Fruit fly (Drosophila melanogaster) whole organism, embryonic: ENCODE measurements around the gene dsf.

ENCODE experiments used
- Atf-2 ChIP-seq: fragments of 200-800 bp; sonication (Bioruptor generic); optimal IDR thresholded peaks from 2 replicates; lab custom pipeline; 2016; ENCODE audit warnings: missing biosample characterization, missing genetic modification characterization
- CG10267 ChIP-seq: fragments of 200-800 bp; sonication (Bioruptor generic); optimal IDR thresholded peaks from 2 replicates; lab custom pipeline; 2018; ENCODE audit warnings: missing biosample characterization, mild to moderate bottlenecking, missing genetic modification characterization, moderate library complexity
- CG10321 ChIP-seq: fragments of 200-800 bp; sonication (Bioruptor generic); IDR thresholded peaks from 2 replicates; pipeline ENCODE4 v1.3.6; 2022; ENCODE audit warnings: missing biosample characterization, missing genetic modification characterization
- CG11456 ChIP-seq: fragments of 200-800 bp; sonication (Bioruptor generic); IDR thresholded peaks from 3 replicates; pipeline ENCODE4 v1.3.6; 2022; ENCODE audit warnings: missing biosample characterization, missing genetic modification characterization
- CG13775 ChIP-seq: fragments of 200-800 bp; sonication (Bioruptor generic); optimal IDR thresholded peaks from 3 replicates; lab custom pipeline; 2017; ENCODE audit warnings: missing biosample characterization, mild to moderate bottlenecking, missing genetic modification characterization
- CG14050 ChIP-seq: fragments of 200-800 bp; sonication (Bioruptor generic); IDR thresholded peaks from 3 replicates; pipeline ENCODE4 v1.3.6; 2022; ENCODE audit warnings: missing biosample characterization, missing genetic modification characterization
- CG15601 ChIP-seq: fragments of 200-800 bp; sonication (Bioruptor generic); optimal IDR thresholded peaks from 3 replicates; lab custom pipeline; 2019; ENCODE audit warnings: missing biosample characterization, mild to moderate bottlenecking, missing genetic modification characterization, moderate library complexity
- CG1602 ChIP-seq: fragments of 200-800 bp; sonication (Bioruptor generic); optimal IDR thresholded peaks from 3 replicates; lab custom pipeline; 2016; ENCODE audit warnings: missing biosample characterization, missing genetic modification characterization
- CG16863 ChIP-seq: fragments of 200-800 bp; sonication (Bioruptor generic); optimal IDR thresholded peaks from 3 replicates; lab custom pipeline; 2016; ENCODE audit warnings: missing biosample characterization, missing genetic modification characterization
- CG1792 ChIP-seq: fragments of 200-800 bp; sonication (Bioruptor generic); optimal IDR thresholded peaks from 2 replicates; lab custom pipeline; 2016; ENCODE audit warnings: missing biosample characterization, missing genetic modification characterization
- CG18764 ChIP-seq: fragments of 200-800 bp; sonication (Bioruptor generic); optimal IDR thresholded peaks from 3 replicates; lab custom pipeline; 2016; ENCODE audit warnings: missing biosample characterization, missing genetic modification characterization
- CG31388 ChIP-seq: fragments of 200-800 bp; sonication (Bioruptor generic); optimal IDR thresholded peaks from 2 replicates; lab custom pipeline; 2016; ENCODE audit warnings: missing biosample characterization, missing genetic modification characterization
- CG31441 ChIP-seq: fragments of 200-800 bp; sonication (Bioruptor generic); IDR thresholded peaks from 2 replicates; pipeline ENCODE4 v1.3.6; 2022; ENCODE audit warnings: missing biosample characterization, missing genetic modification characterization
- CG3726 ChIP-seq: fragments of 200-800 bp; sonication (Bioruptor generic); IDR thresholded peaks from 3 replicates; pipeline ENCODE4, ENCODE4 v1.3.6; 2022; ENCODE audit warnings: missing biosample characterization, missing genetic modification characterization
- CG7786 ChIP-seq: fragments of 200-800 bp; sonication (Bioruptor generic); optimal IDR thresholded peaks from 2 replicates; lab custom pipeline; 2016; ENCODE audit warnings: missing biosample characterization, missing genetic modification characterization
- CG8089 ChIP-seq: fragments of 200-800 bp; sonication (Bioruptor generic); optimal IDR thresholded peaks from 3 replicates; lab custom pipeline; 2016; ENCODE audit warnings: missing biosample characterization, missing genetic modification characterization
- CG9609 ChIP-seq: fragments of 200-800 bp; sonication (Bioruptor generic); optimal IDR thresholded peaks from 3 replicates; lab custom pipeline; 2016; ENCODE audit warnings: missing biosample characterization, missing genetic modification characterization
- CG9727 ChIP-seq: fragments of 200-800 bp; sonication (Bioruptor generic); optimal IDR thresholded peaks from 3 replicates; lab custom pipeline; 2017; ENCODE audit warnings: missing biosample characterization, mild to moderate bottlenecking, missing genetic modification characterization
- CTCF ChIP-seq: fragments of 200-800 bp; sonication (Bioruptor generic); optimal IDR thresholded peaks from 2 replicates; lab custom pipeline; 2017; ENCODE audit warnings: missing biosample characterization, mild to moderate bottlenecking, missing genetic modification characterization, moderate library complexity
- Drgx ChIP-seq: fragments of 200-800 bp; sonication (Bioruptor generic); IDR thresholded peaks from 2 replicates; pipeline ENCODE4 v1.3.6; 2022; ENCODE audit warnings: missing biosample characterization, missing genetic modification characterization
- Elba2 ChIP-seq: fragments of 200-800 bp; sonication (Bioruptor generic); optimal IDR thresholded peaks from 3 replicates; lab custom pipeline; 2016; ENCODE audit warnings: missing biosample characterization, missing genetic modification characterization
- Ets65A ChIP-seq: fragments of 200-800 bp; sonication (Bioruptor generic); peaks from one replicate; lab custom pipeline; 2016; ENCODE audit warnings: missing biosample characterization, missing genetic modification characterization
- Hr39 ChIP-seq: fragments of >200 bp; optimal IDR thresholded peaks from 2 replicates; lab custom pipeline; 2017
- Med ChIP-seq: fragments of 200-800 bp; sonication (Bioruptor generic); peaks from one replicate; lab custom pipeline; 2016; ENCODE audit warnings: missing biosample characterization, missing genetic modification characterization, mild to moderate bottlenecking, inconsistent platforms, moderate library complexity
- NfI ChIP-seq: fragments of 200-800 bp; sonication (Bioruptor generic); optimal IDR thresholded peaks from 3 replicates; lab custom pipeline; 2018; ENCODE audit warnings: missing biosample characterization, mild to moderate bottlenecking, missing genetic modification characterization, moderate library complexity
- Tbp ChIP-seq: fragments of >200 bp; optimal IDR thresholded peaks from 2 replicates; lab custom pipeline; 2018; ENCODE audit warnings: missing biosample characterization, missing genetic modification characterization
- ash1 ChIP-seq: fragments of 200-800 bp; sonication (Bioruptor generic); optimal IDR thresholded peaks from 2 replicates; lab custom pipeline; 2018; ENCODE audit warnings: missing biosample characterization, mild to moderate bottlenecking, missing genetic modification characterization
- bigmax ChIP-seq: fragments of 200-800 bp; sonication (Bioruptor generic); optimal IDR thresholded peaks from 2 replicates; lab custom pipeline; 2018; ENCODE audit warnings: missing biosample characterization, mild to moderate bottlenecking, missing genetic modification characterization
- chm ChIP-seq: fragments of 200-800 bp; sonication (Bioruptor generic); IDR thresholded peaks from 2 replicates; pipeline ENCODE4 v1.3.6; 2022; ENCODE audit warnings: missing biosample characterization, missing genetic modification characterization
- exex ChIP-seq: fragments of 200-800 bp; sonication (Bioruptor generic); optimal IDR thresholded peaks from 4 replicates; lab custom pipeline; 2018; ENCODE audit warnings: missing biosample characterization, mild to moderate bottlenecking, missing genetic modification characterization, moderate library complexity
- gcm2 ChIP-seq: fragments of 200-800 bp; sonication (Bioruptor generic); optimal IDR thresholded peaks from 2 replicates; lab custom pipeline; 2016; ENCODE audit warnings: missing biosample characterization, missing genetic modification characterization
- gem ChIP-seq: fragments of 200-800 bp; sonication (Bioruptor generic); optimal IDR thresholded peaks from 2 replicates; lab custom pipeline; 2019; ENCODE audit warnings: missing biosample characterization, mild to moderate bottlenecking, missing genetic modification characterization, moderate library complexity
- gsb-n ChIP-seq: fragments of 200-800 bp; sonication (Bioruptor generic); optimal IDR thresholded peaks from 3 replicates; lab custom pipeline; 2018; ENCODE audit warnings: missing biosample characterization, mild to moderate bottlenecking, missing genetic modification characterization
- hkb ChIP-seq, 2 experiments: fragments of 200-800 bp in 1 of 2; fragments of >200 bp in 1 of 2; sonication (Bioruptor generic) in 1 of 2; IDR thresholded peaks in 1 of 2; optimal IDR thresholded peaks in 1 of 2; 2 replicates each; pipeline versions ENCODE4 v1.3.6 to Lab custom; 2017 to 2022; ENCODE audit warnings: missing biosample characterization in 1 of 2, missing genetic modification characterization in 1 of 2
- ind ChIP-seq: fragments of 200-800 bp; sonication (Bioruptor generic); optimal IDR thresholded peaks from 3 replicates; lab custom pipeline; 2016; ENCODE audit warnings: missing biosample characterization, missing genetic modification characterization
- insv ChIP-seq, 2 experiments: fragments of 200-800 bp; sonication (Bioruptor generic); optimal IDR thresholded peaks; 3 replicates each; lab custom pipeline; 2016 to 2018; ENCODE audit warnings: missing biosample characterization in 2 of 2, missing genetic modification characterization in 2 of 2
- jigr1 ChIP-seq: fragments of 200-800 bp; sonication (Bioruptor generic); IDR thresholded peaks from 3 replicates; pipeline ENCODE4 v1.3.6; 2022; ENCODE audit warnings: missing biosample characterization, missing genetic modification characterization
- jing ChIP-seq: fragments of 200-800 bp; sonication (Bioruptor generic); optimal IDR thresholded peaks from 2 replicates; lab custom pipeline; 2018; ENCODE audit warnings: missing biosample characterization, mild to moderate bottlenecking, missing genetic modification characterization
- lbe ChIP-seq: fragments of 200-800 bp; sonication (Bioruptor generic); optimal IDR thresholded peaks from 2 replicates; lab custom pipeline; 2016; ENCODE audit warnings: missing biosample characterization, mild to moderate bottlenecking, missing genetic modification characterization
- ranshi ChIP-seq: fragments of 200-800 bp; sonication (Bioruptor generic); IDR thresholded peaks from 2 replicates; pipeline ENCODE4 v1.3.6; 2022; ENCODE audit warnings: missing biosample characterization, missing genetic modification characterization
- sd ChIP-seq: fragments of 200-800 bp; sonication (Bioruptor generic); optimal IDR thresholded peaks from 3 replicates; lab custom pipeline; 2018; ENCODE audit warnings: missing biosample characterization, mild to moderate bottlenecking, missing genetic modification characterization, moderate library complexity
- so ChIP-seq: fragments of 200-800 bp; sonication (Bioruptor generic); IDR thresholded peaks from 3 replicates; pipeline ENCODE4 v1.3.6; 2022; ENCODE audit warnings: missing biosample characterization, missing genetic modification characterization
- sqz ChIP-seq: fragments of 200-800 bp; sonication (Bioruptor generic); optimal IDR thresholded peaks from 3 replicates; lab custom pipeline; 2018; ENCODE audit warnings: missing biosample characterization, mild to moderate bottlenecking, missing genetic modification characterization
- tgo ChIP-seq: fragments of 200-800 bp; sonication (Bioruptor generic); IDR thresholded peaks from 3 replicates; pipeline ENCODE4 v1.3.6; 2022; ENCODE audit warnings: missing biosample characterization, missing genetic modification characterization
- vvl ChIP-seq: fragments of 200-800 bp; sonication (Bioruptor generic); IDR thresholded peaks from 2 replicates; pipeline ENCODE4 v1.3.6; 2022; ENCODE audit warnings: missing biosample characterization, missing genetic modification characterization

dsf gene

dm6 chr2L:5881181-5881580 is 44.6 kb upstream of the dsf start (continued):
- TF ChIP-seq Med (peak; percentile 19), CG10267 (no peak), insv (GFP tag; optimal IDR thresholded peaks at IDR 0.05; lab: Kevin White, UChicago) (no peak), CG14050 (GFP tag; lab: Robert Waterston, UW) (no peak), vvl (GFP tag; lab: Robert Waterston, UW) (no peak), gcm2 (GFP tag; lab: Kevin White, UChicago) (no peak), gem (tag; lab: Kevin White, UChicago) (peak; percentile 10), exex (tag; lab: Kevin White, UChicago) (no peak), CG16863 (GFP tag; lab: Kevin White, UChicago) (no peak), CG7786 (GFP tag; lab: Kevin White, UChicago) (no peak), CG8089 (no peak), sqz (GFP tag; lab: Kevin White, UChicago) (no peak), Elba2 (GFP tag; lab: Kevin White, UChicago) (no peak), lbe (GFP tag; lab: Kevin White, UChicago) (no peak), gsb-n (tag; lab: Kevin White, UChicago) (no peak), bigmax (no peak), CG9609 (GFP tag; lab: Kevin White, UChicago) (no peak), CTCF (GFP tag; lab: Kevin White, UChicago) (no peak), CG31441 (no peak), CG13775 (GFP tag; lab: Kevin White, UChicago) (no peak), Ets65A (peak; percentile 40), hkb (optimal IDR thresholded peaks at IDR 0.05; lab: Kevin White, UChicago) (no peak), hkb (GFP tag; IDR thresholded peaks at IDR 0.05; lab: Robert Waterston, UW) (no peak), jigr1 (GFP tag; lab: Robert Waterston, UW) (no peak), CG1792 (no peak), CG1602 (GFP tag; lab: Kevin White, UChicago) (no peak), Hr39 (no peak), chm (GFP tag; lab: Robert Waterston, UW) (peak; percentile 23; the same call in 1 of the 2 replicates), CG11456 (GFP tag; lab: Robert Waterston, UW) (no peak), jing (GFP tag; lab: Kevin White, UChicago) (no peak), Tbp (no peak), Drgx (GFP tag; lab: Robert Waterston, UW) (peak; percentile 33; the same call in 1 of the 2 replicates), CG15601 (no peak), so (GFP tag; lab: Robert Waterston, UW) (no peak), CG10321 (GFP tag; lab: Robert Waterston, UW) (no peak), CG3726 (GFP tag; lab: Robert Waterston, UW) (no peak), Atf-2 (GFP tag; lab: Kevin White, UChicago) (no peak), CG9727 (GFP tag; lab: Kevin White, UChicago) (no peak), CG31388 (GFP tag; lab: Kevin White, UChicago) (no peak), ash1 (GFP tag; lab: Kevin White, UChicago) (no peak), ranshi (GFP tag; lab: Robert Waterston, UW) (0 out of 2 replicates have a peak, but pooled peaks have one; percentile 6), CG18764 (no peak), NfI (no peak), ind (GFP tag; lab: Kevin White, UChicago) (no peak), sd (tag; lab: Kevin White, UChicago) (no peak), tgo (GFP tag; lab: Robert Waterston, UW) (no peak)
